Worm (Caenorhabditis elegans) whole organism, early embryonic: Measurements from ENCODE around the gene ttr-54.

Experiments used
- B0310.2 ChIP-seq: sonication (generic microtip); optimal IDR thresholded peaks from 2 replicates; lab custom pipeline; 2016; ENCODE audit warnings: mild to moderate bottlenecking, missing genetic modification characterization, missing compliant biosample characterization
- F13C5.2 ChIP-seq: sonication (generic microtip); optimal IDR thresholded peaks from 2 replicates; lab custom pipeline; 2017; ENCODE audit warnings: mild to moderate bottlenecking, missing genetic modification characterization, inconsistent platforms, missing compliant biosample characterization
- aly-1 ChIP-seq: sonication (generic microtip); optimal IDR thresholded peaks from 2 replicates; lab custom pipeline; 2016; ENCODE audit warnings: missing genetic modification characterization, missing compliant biosample characterization
- ama-1 ChIP-seq: fragments of 150-350 bp; optimal IDR thresholded peaks from 2 replicates; lab custom pipeline; 2014
- ceh-13 ChIP-seq: fragments of 200-800 bp; sonication (Bioruptor generic); optimal IDR thresholded peaks from 2 replicates; lab custom pipeline; 2018; ENCODE audit warnings: mild to moderate bottlenecking, missing genetic modification characterization, missing compliant biosample characterization
- ceh-36 ChIP-seq: sonication (generic microtip); optimal IDR thresholded peaks from 2 replicates; lab custom pipeline; 2016; ENCODE audit warnings: missing genetic modification characterization, inconsistent platforms, missing compliant biosample characterization
- ets-7 ChIP-seq: sonication (generic microtip); optimal IDR thresholded peaks from 2 replicates; lab custom pipeline; 2016; ENCODE audit warnings: missing genotype, missing genetic modification characterization, missing compliant biosample characterization
- flt-1 ChIP-seq: fragments of 200-800 bp; sonication (Bioruptor generic); IDR thresholded peaks from 2 replicates; pipeline ENCODE4 v1.3.6; 2022; ENCODE audit warnings: missing genetic modification characterization, missing compliant biosample characterization
- hmbx-1 ChIP-seq: sonication (generic microtip); optimal IDR thresholded peaks from 2 replicates; lab custom pipeline; 2016; ENCODE audit warnings: mild to moderate bottlenecking, missing genetic modification characterization, missing compliant biosample characterization
- hmg-4 ChIP-seq: fragments of 200-800 bp; sonication (Bioruptor generic); optimal IDR thresholded peaks from 2 replicates; lab custom pipeline; 2018; ENCODE audit warnings: mild to moderate bottlenecking, missing genetic modification characterization, missing compliant biosample characterization
- hnd-1 ChIP-seq: sonication (generic microtip); optimal IDR thresholded peaks from 2 replicates; lab custom pipeline; 2016; ENCODE audit warnings: missing genetic modification characterization, missing compliant biosample characterization
- pes-1 ChIP-seq: fragments of 200-800 bp; sonication (Bioruptor generic); IDR thresholded peaks from 2 replicates; pipeline ENCODE4 v1.3.6; 2022; ENCODE audit warnings: missing genetic modification reagents, missing genetic modification characterization, missing compliant biosample characterization
- scrt-1 ChIP-seq: fragments of 200-800 bp; sonication (Bioruptor generic); IDR thresholded peaks from 2 replicates; pipeline ENCODE4 v1.3.6; 2022; ENCODE audit warnings: missing genetic modification characterization, missing compliant biosample characterization
- sea-1 ChIP-seq: fragments of 200-800 bp; sonication (Bioruptor generic); conservative IDR thresholded peaks from 2 replicates; pipeline ENCODE4 v1.3.6; 2022; ENCODE audit warnings: missing genetic modification characterization, missing compliant biosample characterization
- tbx-11 ChIP-seq: fragments of 200-800 bp; sonication (Bioruptor generic); IDR thresholded peaks from 2 replicates; pipeline ENCODE4 v1.3.6; 2022; ENCODE audit warnings: missing genetic modification characterization, missing compliant biosample characterization
- tbx-37 ChIP-seq: fragments of 200-800 bp; sonication (Bioruptor generic); conservative IDR thresholded peaks from 2 replicates; pipeline ENCODE4 v1.3.6; 2022; ENCODE audit warnings: missing genetic modification reagents, missing genetic modification characterization, missing compliant biosample characterization
- tra-4 ChIP-seq: sonication (generic microtip); optimal IDR thresholded peaks from 2 replicates; lab custom pipeline; 2017; ENCODE audit warnings: missing genetic modification characterization, missing compliant biosample characterization

Gene ttr-54

ce11 chrIV:10143640-10144039 lies 11.9 kb upstream of the ttr-54 start, which contains the start of gene msp-38:
Gene msp-38 (minus strand): TSS chrIV:10143740.
- no peak for TF ChIP-seq hnd-1 (tag; lab: Kevin White, UChicago)

ce11 chrIV:10144487-10144886 lies 11.1 kb upstream of the ttr-54 start:
- no peak for TF ChIP-seq hnd-1 (tag; lab: Kevin White, UChicago)
- no peak for TF ChIP-seq tra-4 (tag; lab: Kevin White, UChicago)
- no peak for TF ChIP-seq flt-1 (GFP tag; lab: Robert Waterston, UW)
- no peak for TF ChIP-seq sea-1
- TF ChIP-seq ceh-36 (tag; lab: Kevin White, UChicago): no peak

ce11 chrIV:10144909-10145308 lies 10.7 kb upstream of the ttr-54 start:
- TF ChIP-seq scrt-1: no peak

DNA sequence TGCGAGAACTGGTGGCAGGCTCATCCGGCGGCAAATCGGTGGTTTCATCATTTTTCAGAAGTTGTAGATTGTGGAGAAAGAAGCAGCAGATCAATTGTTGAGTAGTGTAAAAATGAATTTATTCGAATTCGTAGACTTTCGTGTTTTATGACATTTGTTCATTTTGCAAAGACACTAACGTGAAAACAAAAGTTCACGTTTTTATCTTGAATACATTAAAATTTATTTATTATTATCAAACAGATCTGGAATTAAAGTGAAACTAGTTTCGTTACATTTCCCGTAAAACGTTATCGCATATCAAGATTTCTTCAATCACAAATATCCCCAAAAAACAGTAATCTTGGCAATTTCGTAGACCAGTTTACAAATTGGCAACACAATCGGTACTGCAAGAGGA lies 8.7 kb upstream of the ttr-54 start, which contains the start of gene T14G10.8:
T14G10.8 (minus strand) TSS at position 101 of the 400 bp plus-strand sequence.
- TF ChIP-seq hnd-1 (tag; lab: Kevin White, UChicago) (no peak), sea-1 (no peak), F13C5.2 (tag; lab: Kevin White, UChicago) (no peak), tbx-37 (no peak)

ce11 chrIV:10148938-10149337 lies 6.6 kb upstream of the ttr-54 start, which contains the start of gene pigs-1:
Gene pigs-1 (minus strand): TSS chrIV:10149038.
- no peak for TF ChIP-seq tbx-37
- TF ChIP-seq B0310.2 (tag; lab: Kevin White, UChicago): no peak
- TF ChIP-seq F13C5.2 (tag; lab: Kevin White, UChicago): no peak
- no peak for TF ChIP-seq hnd-1 (tag; lab: Kevin White, UChicago)
- no peak for TF ChIP-seq ceh-36 (tag; lab: Kevin White, UChicago)
- TF ChIP-seq pes-1: no peak
- no peak for TF ChIP-seq ama-1 (lab: Kevin White, UChicago)
- no peak for TF ChIP-seq hmg-4 (GFP tag; lab: Kevin White, UChicago)
- TF ChIP-seq hmbx-1 (tag; lab: Kevin White, UChicago): no peak
- TF ChIP-seq ets-7: no peak
- no peak for TF ChIP-seq ceh-13 (GFP tag; lab: Kevin White, UChicago)
- TF ChIP-seq aly-1 (tag; lab: Kevin White, UChicago): no peak
- no peak for TF ChIP-seq tra-4 (tag; lab: Kevin White, UChicago)
- TF ChIP-seq flt-1 (GFP tag; lab: Robert Waterston, UW): no peak
- no peak for TF ChIP-seq scrt-1
- TF ChIP-seq tbx-11 (GFP tag; lab: Robert Waterston, UW): no peak

DNA sequence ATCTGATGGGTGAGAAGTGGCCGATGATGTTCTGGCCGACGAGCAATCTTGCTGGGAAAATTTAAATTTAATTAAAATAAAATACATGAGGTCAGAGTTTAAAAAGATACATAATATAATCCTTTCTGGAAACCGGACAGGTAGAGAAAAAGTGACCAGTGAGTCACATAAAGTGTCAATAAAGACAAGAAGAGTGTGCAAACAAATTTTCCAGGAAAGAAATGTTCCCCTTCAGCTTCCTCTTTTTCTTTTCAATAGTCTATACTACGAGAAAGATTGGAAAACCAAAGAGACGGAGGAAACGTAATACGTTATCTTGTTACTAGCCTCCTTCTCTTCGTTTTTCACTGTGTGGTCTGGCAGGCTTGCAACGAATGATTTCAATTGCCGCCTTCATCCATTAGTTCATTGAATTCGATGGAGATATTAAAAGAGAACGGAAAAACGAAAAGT lies 5.0 kb upstream of the ttr-54 start, which contains the start of gene tsp-12:
tsp-12 (minus strand) TSS at position 51 of the 453 bp plus-strand sequence.
- TF ChIP-seq tra-4 (tag; lab: Kevin White, UChicago) (no peak), ama-1 (lab: Kevin White, UChicago) (no peak), tbx-11 (GFP tag; lab: Robert Waterston, UW) (no peak), F13C5.2 (tag; lab: Kevin White, UChicago) (no peak), hmbx-1 (tag; lab: Kevin White, UChicago) (no peak), flt-1 (GFP tag; lab: Robert Waterston, UW) (no peak), scrt-1 (no peak)

ce11 chrIV:10151439-10151997 lies 4.1 kb upstream of the ttr-54 start, which contains the start of gene copg-1:
Gene copg-1 (plus strand): TSS chrIV:10151947.
- TF ChIP-seq aly-1 (tag; lab: Kevin White, UChicago): no peak

DNA sequence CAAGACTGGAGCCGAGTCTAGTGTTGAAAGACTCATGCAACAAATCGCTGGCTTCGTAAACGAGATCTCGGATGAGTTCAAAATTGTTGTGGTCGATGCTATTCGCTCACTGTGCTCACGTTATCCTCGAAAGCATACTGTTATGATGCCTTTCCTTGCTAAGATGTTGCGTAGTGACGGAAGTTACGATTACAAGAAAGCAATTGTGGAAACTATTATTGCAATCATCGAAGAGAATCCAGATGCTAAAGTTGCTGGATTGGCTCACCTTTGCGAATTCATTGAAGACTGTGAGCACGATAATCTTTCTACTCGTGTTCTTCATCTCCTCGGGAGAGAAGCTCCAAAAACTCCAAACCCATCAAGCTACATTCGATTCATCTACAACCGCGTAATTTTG lies 2.1 kb upstream of the ttr-54 start:
- TF ChIP-seq tra-4 (tag; lab: Kevin White, UChicago) (no peak), scrt-1 (no peak), flt-1 (GFP tag; lab: Robert Waterston, UW) (no peak), hmg-4 (GFP tag; lab: Kevin White, UChicago) (no peak), ets-7 (no peak), hmbx-1 (tag; lab: Kevin White, UChicago) (no peak), B0310.2 (tag; lab: Kevin White, UChicago) (no peak), hnd-1 (tag; lab: Kevin White, UChicago) (no peak), ceh-13 (GFP tag; lab: Kevin White, UChicago) (no peak)

DNA sequence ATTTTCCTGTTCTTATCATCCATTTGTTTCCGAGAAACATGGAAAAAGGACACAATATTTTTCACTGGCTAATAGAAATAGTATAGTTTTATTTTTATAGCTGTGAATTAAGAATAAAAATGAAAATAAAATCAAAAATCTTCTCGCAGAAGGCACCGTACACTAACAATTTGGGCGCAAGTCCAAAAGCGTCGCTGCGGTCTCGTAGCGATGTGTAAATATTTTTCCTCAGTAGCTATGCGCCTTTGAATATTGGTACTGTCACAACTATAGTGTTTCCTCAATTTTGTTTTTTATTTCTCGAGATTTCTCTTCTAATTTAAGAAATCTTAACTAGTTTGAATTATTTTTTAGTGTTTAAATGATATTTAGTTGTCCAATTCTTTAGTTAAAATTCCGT lies 1.5 kb downstream of the ttr-54 start:
- TF ChIP-seq tbx-37: no peak
